Fruit fly (Drosophila melanogaster) whole organism, embryonic: ENCODE results near the gene DCTN1-p150.

Experiments
- Bgb ChIP-seq: fragments of 200-800 bp; sonication (Bioruptor generic); IDR thresholded peaks from 2 replicates; pipeline ENCODE4 v1.3.6; 2022; ENCODE audit warnings: missing biosample characterization, missing genetic modification characterization; ENCODE audit not compliant: partially characterized antibody
- CG10209 ChIP-seq: fragments of 200-800 bp; sonication (Bioruptor generic); optimal IDR thresholded peaks from 3 replicates; lab custom pipeline; 2017; ENCODE audit warnings: missing biosample characterization, mild to moderate bottlenecking, missing genetic modification characterization, missing genetic modification reagents
- CG11456 ChIP-seq: fragments of 200-800 bp; sonication (Bioruptor generic); IDR thresholded peaks from 3 replicates; pipeline ENCODE4 v1.3.6; 2022; ENCODE audit warnings: missing biosample characterization, missing genetic modification characterization
- CG11504 ChIP-seq: fragments of 200-800 bp; sonication (Bioruptor generic); optimal IDR thresholded peaks from 3 replicates; lab custom pipeline; 2019; ENCODE audit warnings: missing biosample characterization, mild to moderate bottlenecking, missing genetic modification characterization, moderate library complexity
- CG11560 ChIP-seq: fragments of 200-800 bp; sonication (Bioruptor generic); IDR thresholded peaks from 3 replicates; pipeline ENCODE4 v1.3.6; 2022; ENCODE audit warnings: missing biosample characterization, missing genetic modification characterization
- CG12659 ChIP-seq: fragments of 200-800 bp; sonication (Bioruptor generic); optimal IDR thresholded peaks from 3 replicates; lab custom pipeline; 2017; ENCODE audit warnings: mild to moderate bottlenecking, missing biosample characterization, missing genetic modification reagents, missing genetic modification characterization
- CG15514 ChIP-seq: fragments of 200-800 bp; sonication (Bioruptor generic); optimal IDR thresholded peaks from 3 replicates; lab custom pipeline; 2017; ENCODE audit warnings: missing biosample characterization, missing genetic modification characterization, mild to moderate bottlenecking, moderate library complexity, missing genetic modification reagents
- CG1602 ChIP-seq: fragments of 200-800 bp; sonication (Bioruptor generic); optimal IDR thresholded peaks from 3 replicates; lab custom pipeline; 2016; ENCODE audit warnings: missing biosample characterization, missing genetic modification characterization
- CG17359 ChIP-seq: fragments of 200-800 bp; sonication (Bioruptor generic); optimal IDR thresholded peaks from 3 replicates; lab custom pipeline; 2018; ENCODE audit warnings: missing biosample characterization, mild to moderate bottlenecking, missing genetic modification characterization, moderate library complexity
- CG17568 ChIP-seq: fragments of 200-800 bp; sonication (Bioruptor generic); optimal IDR thresholded peaks from 2 replicates; lab custom pipeline; 2018; ENCODE audit warnings: missing biosample characterization, mild to moderate bottlenecking, missing genetic modification characterization, moderate library complexity
- CG17802 ChIP-seq: fragments of 200-800 bp; sonication (Bioruptor generic); optimal IDR thresholded peaks from 2 replicates; lab custom pipeline; 2018; ENCODE audit warnings: missing biosample characterization, mild to moderate bottlenecking, missing genetic modification characterization, moderate library complexity
- CG2116 ChIP-seq: fragments of 200-800 bp; sonication (Bioruptor generic); optimal IDR thresholded peaks from 3 replicates; lab custom pipeline; 2018; ENCODE audit warnings: missing biosample characterization, mild to moderate bottlenecking, missing genetic modification characterization
- CG31441 ChIP-seq: fragments of 200-800 bp; sonication (Bioruptor generic); IDR thresholded peaks from 2 replicates; pipeline ENCODE4 v1.3.6; 2022; ENCODE audit warnings: missing biosample characterization, missing genetic modification characterization
- CG32772 ChIP-seq: fragments of 200-800 bp; sonication (Bioruptor generic); IDR thresholded peaks from 2 replicates; pipeline ENCODE4 v1.3.6; 2022; ENCODE audit warnings: missing biosample characterization, missing genetic modification characterization
- CG33213 ChIP-seq: fragments of 200-800 bp; sonication (Bioruptor generic); optimal IDR thresholded peaks from 3 replicates; lab custom pipeline; 2016; ENCODE audit warnings: missing biosample characterization, missing genetic modification characterization
- CG43689 ChIP-seq: fragments of 200-800 bp; sonication (Bioruptor generic); IDR thresholded peaks from 2 replicates; pipeline ENCODE4 v1.3.6; 2022; ENCODE audit warnings: missing biosample characterization, missing genetic modification characterization
- CG4617 ChIP-seq: fragments of 200-800 bp; sonication (Bioruptor generic); optimal IDR thresholded peaks from 3 replicates; lab custom pipeline; 2016; ENCODE audit warnings: missing biosample characterization, missing genetic modification characterization, borderline replicate concordance
- CG6254 ChIP-seq: fragments of 200-800 bp; sonication (Bioruptor generic); optimal IDR thresholded peaks from 3 replicates; lab custom pipeline; 2017; ENCODE audit warnings: mild to moderate bottlenecking, missing biosample characterization, missing genetic modification reagents, missing genetic modification characterization
- CG7745 ChIP-seq: fragments of 200-800 bp; sonication (Bioruptor generic); optimal IDR thresholded peaks from 2 replicates; lab custom pipeline; 2018; ENCODE audit warnings: missing biosample characterization, mild to moderate bottlenecking, missing genetic modification characterization, moderate library complexity
- CG8089 ChIP-seq: fragments of 200-800 bp; sonication (Bioruptor generic); optimal IDR thresholded peaks from 3 replicates; lab custom pipeline; 2016; ENCODE audit warnings: missing biosample characterization, missing genetic modification characterization
- CG9727 ChIP-seq: fragments of 200-800 bp; sonication (Bioruptor generic); optimal IDR thresholded peaks from 3 replicates; lab custom pipeline; 2017; ENCODE audit warnings: missing biosample characterization, mild to moderate bottlenecking, missing genetic modification characterization
- CG9797 ChIP-seq: fragments of 200-800 bp; sonication (Bioruptor generic); optimal IDR thresholded peaks from 3 replicates; lab custom pipeline; 2018; ENCODE audit warnings: missing biosample characterization, mild to moderate bottlenecking, missing genetic modification characterization
- CHES-1-like ChIP-seq: fragments of 200-800 bp; sonication (Bioruptor generic); optimal IDR thresholded peaks from 2 replicates; lab custom pipeline; 2016; ENCODE audit warnings: missing biosample characterization, missing genetic modification characterization
- CTCF ChIP-seq: fragments of 200-800 bp; sonication (Bioruptor generic); optimal IDR thresholded peaks from 2 replicates; lab custom pipeline; 2017; ENCODE audit warnings: missing biosample characterization, mild to moderate bottlenecking, missing genetic modification characterization, moderate library complexity
- Deaf1 ChIP-seq: fragments of 200-800 bp; optimal IDR thresholded peaks from 3 replicates; lab custom pipeline; 2019; ENCODE audit warnings: missing biosample characterization, mild to moderate bottlenecking, missing genetic modification characterization, moderate library complexity
- Fer2 ChIP-seq: fragments of 200-800 bp; sonication (Bioruptor generic); optimal IDR thresholded peaks from 2 replicates; lab custom pipeline; 2018; ENCODE audit warnings: missing biosample characterization, mild to moderate bottlenecking, missing genetic modification characterization, moderate library complexity
- HLH54F ChIP-seq: fragments of 200-800 bp; sonication (Bioruptor generic); optimal IDR thresholded peaks from 3 replicates; lab custom pipeline; 2016; ENCODE audit warnings: missing biosample characterization, missing genetic modification characterization
- Hey ChIP-seq: fragments of 200-800 bp; sonication (Bioruptor generic); optimal IDR thresholded peaks from 3 replicates; lab custom pipeline; 2018; ENCODE audit warnings: missing biosample characterization, mild to moderate bottlenecking, missing genetic modification characterization
- HmgZ ChIP-seq: fragments of 200-800 bp; sonication (Bioruptor generic); optimal IDR thresholded peaks from 2 replicates; lab custom pipeline; 2018; ENCODE audit warnings: missing biosample characterization, mild to moderate bottlenecking, missing genetic modification characterization
- Myb ChIP-seq: fragments of 200-800 bp; sonication (Bioruptor generic); optimal IDR thresholded peaks from 2 replicates; lab custom pipeline; 2016; ENCODE audit warnings: missing biosample characterization, missing genetic modification characterization
- Nf-YC ChIP-seq: fragments of 200-800 bp; optimal IDR thresholded peaks from 3 replicates; lab custom pipeline; 2019; ENCODE audit warnings: missing biosample characterization, mild to moderate bottlenecking, missing genetic modification characterization, moderate library complexity
- Sox100B ChIP-seq: fragments of 200-800 bp; sonication (Bioruptor generic); optimal IDR thresholded peaks from 3 replicates; lab custom pipeline; 2018; ENCODE audit warnings: missing biosample characterization, mild to moderate bottlenecking, missing genetic modification characterization
- Vsx1 ChIP-seq: fragments of 200-800 bp; sonication (Bioruptor generic); optimal IDR thresholded peaks from 2 replicates; lab custom pipeline; 2017; ENCODE audit warnings: missing biosample characterization, mild to moderate bottlenecking, missing genetic modification characterization, missing genetic modification reagents
- ash1 ChIP-seq: fragments of 200-800 bp; sonication (Bioruptor generic); optimal IDR thresholded peaks from 2 replicates; lab custom pipeline; 2018; ENCODE audit warnings: missing biosample characterization, mild to moderate bottlenecking, missing genetic modification characterization
- chif ChIP-seq, 2 experiments: fragments of 200-800 bp; sonication (Bioruptor generic); optimal IDR thresholded peaks; 3 replicates each; lab custom pipeline; 2016; ENCODE audit warnings: missing biosample characterization in 2 of 2, missing genetic modification characterization in 2 of 2
- crc ChIP-seq: fragments of 200-800 bp; sonication (Bioruptor generic); optimal IDR thresholded peaks from 2 replicates; lab custom pipeline; 2016; ENCODE audit warnings: missing biosample characterization, missing genetic modification characterization
- dmrt99B ChIP-seq: fragments of 200-800 bp; sonication (Bioruptor generic); optimal IDR thresholded peaks from 2 replicates; lab custom pipeline; 2018; ENCODE audit warnings: missing biosample characterization, mild to moderate bottlenecking, missing genetic modification characterization, moderate library complexity
- esg ChIP-seq: fragments of 200-800 bp; sonication (Bioruptor generic); conservative IDR thresholded peaks from 2 replicates; pipeline ENCODE4 v1.3.6; 2022; ENCODE audit warnings: missing biosample characterization, missing genetic modification characterization
- h ChIP-seq: fragments of >200 bp; optimal IDR thresholded peaks from 2 replicates; lab custom pipeline; 2017
- onecut ChIP-seq: fragments of 200-800 bp; sonication (Bioruptor generic); IDR thresholded peaks from 2 replicates; pipeline ENCODE4 v1.3.6; 2022; ENCODE audit warnings: missing biosample characterization, missing genetic modification characterization
- p53 ChIP-seq: fragments of 200-800 bp; sonication (Bioruptor generic); optimal IDR thresholded peaks from 2 replicates; lab custom pipeline; 2016; ENCODE audit warnings: missing biosample characterization, missing genetic modification characterization
- pan ChIP-seq, 4 experiments: fragments of >200 bp in 3 of 4; fragments of 200-800 bp in 1 of 4; sonication (Bioruptor generic) in 1 of 4; optimal IDR thresholded peaks in 3 of 4; IDR thresholded peaks in 1 of 4; 2 replicates each; pipeline versions ENCODE4 v1.3.6 to Lab custom; 2017 to 2022; ENCODE audit warnings: missing biosample characterization in 2 of 4, missing genetic modification characterization in 2 of 4, mixed read lengths in 1 of 4
- salm ChIP-seq: fragments of 200-800 bp; sonication (Bioruptor generic); optimal IDR thresholded peaks from 2 replicates; lab custom pipeline; 2018; ENCODE audit warnings: missing biosample characterization, mild to moderate bottlenecking, missing genetic modification characterization
- sisA ChIP-seq: fragments of 200-800 bp; sonication (Bioruptor generic); IDR thresholded peaks from 2 replicates; pipeline ENCODE4 v1.3.6; 2022; ENCODE audit warnings: missing biosample characterization, missing genetic modification characterization
- slou ChIP-seq: fragments of 200-800 bp; sonication (Bioruptor generic); optimal IDR thresholded peaks from 3 replicates; lab custom pipeline; 2016; ENCODE audit warnings: missing biosample characterization, missing genetic modification characterization
- sug ChIP-seq: fragments of 200-800 bp; optimal IDR thresholded peaks from 2 replicates; lab custom pipeline; 2019; ENCODE audit warnings: missing biosample characterization, mild to moderate bottlenecking, missing genetic modification characterization, moderate library complexity
- trem ChIP-seq: fragments of 200-800 bp; optimal IDR thresholded peaks from 3 replicates; lab custom pipeline; 2019; ENCODE audit warnings: missing biosample characterization, mild to moderate bottlenecking, missing genetic modification characterization, moderate library complexity
- ttk ChIP-seq: fragments of 200-800 bp; sonication (Bioruptor generic); IDR thresholded peaks from 2 replicates; pipeline ENCODE4 v2.1.2; 2022; ENCODE audit warnings: missing biosample characterization, missing genetic modification characterization
- twi ChIP-seq: fragments of 200-800 bp; optimal IDR thresholded peaks from 2 replicates; lab custom pipeline; 2019; ENCODE audit warnings: missing biosample characterization, mild to moderate bottlenecking, missing genetic modification characterization, moderate library complexity
- wdn ChIP-seq: fragments of 200-800 bp; sonication (Bioruptor generic); IDR thresholded peaks from 2 replicates; pipeline ENCODE4 v1.3.6; 2022; ENCODE audit warnings: missing biosample characterization, missing genetic modification characterization

DCTN1-p150 gene

dm6 chr3L:13911649-13912260 lies 17.4 kb upstream of the DCTN1-p150 start (continued):
- TF ChIP-seq CG43689 (no peak), CG2116 (peak; percentile 18), HmgZ (no peak), Hey (no peak), trem (tag; lab: Kevin White, UChicago) (peak; percentile 67), salm (tag; lab: Kevin White, UChicago) (peak; percentile 53), CG11504 (tag; lab: Kevin White, UChicago) (peak; percentile 83), crc (GFP tag; lab: Kevin White, UChicago) (no peak), onecut (no peak), Vsx1 (GFP tag; lab: Kevin White, UChicago) (peak; percentile 55), CG11456 (no peak), Myb (GFP tag; lab: Kevin White, UChicago) (no peak), CG7745 (tag; lab: Kevin White, UChicago) (no peak), CG9727 (GFP tag; lab: Kevin White, UChicago) (peak; percentile 52), Sox100B (GFP tag; lab: Kevin White, UChicago) (peak; percentile 71), sisA (GFP tag; lab: Robert Waterston, UW) (peak; percentile 51), wdn (no peak), p53 (GFP tag; lab: Kevin White, UChicago) (no peak), Nf-YC (peak; percentile 53), CHES-1-like (GFP tag; lab: Kevin White, UChicago) (no peak), CG15514 (GFP tag; lab: Kevin White, UChicago) (peak; percentile 50), HLH54F (GFP tag; lab: Kevin White, UChicago) (no peak), Deaf1 (tag; lab: Kevin White, UChicago) (peak; percentile 29), CG8089 (GFP tag; lab: Kevin White, UChicago) (no peak), CG12659 (GFP tag; lab: Kevin White, UChicago) (peak; percentile 69), CG11560 (no peak), sug (peak; percentile 36), Fer2 (tag; lab: Kevin White, UChicago) (no peak), CG17359 (tag; lab: Kevin White, UChicago) (peak; percentile 71), CG17568 (peak; percentile 2), CG31441 (GFP tag; lab: Robert Waterston, UW) (peak; percentile 87), CG10209 (GFP tag; lab: Kevin White, UChicago) (peak; percentile 77), dmrt99B (tag; lab: Kevin White, UChicago) (peak; percentile 87), ttk (GFP tag; lab: Robert Waterston, UW) (no peak), twi (tag; lab: Kevin White, UChicago) (peak; percentile 23), slou (GFP tag; lab: Kevin White, UChicago) (no peak), chif (GFP tag; optimal IDR thresholded peaks at IDR 0.05; lab: Kevin White, UChicago) (peak in 1 of 2 experiments; percentile 28), h (no peak), CTCF (GFP tag; lab: Kevin White, UChicago) (peak; percentile 22), esg (peak; percentile 79), CG32772 (peak; percentile 66), CG4617 (GFP tag; lab: Kevin White, UChicago) (no peak), CG1602 (GFP tag; lab: Kevin White, UChicago) (peak; percentile 50), CG9797 (no peak), CG17802 (tag; lab: Kevin White, UChicago) (no peak), Bgb (GFP tag; lab: Robert Waterston, UW) (no peak), CG6254 (GFP tag; lab: Kevin White, UChicago) (peak; percentile 31), pan (optimal IDR thresholded peaks at IDR 0.05; lab: Kevin White, UChicago) (no peak), pan (GFP tag; optimal IDR thresholded peaks at IDR 0.05 in 1 of 2, IDR thresholded peaks at IDR 0.05 in 1 of 2) (peak in 1 of 2 experiments; percentile 76), ash1 (GFP tag; lab: Kevin White, UChicago) (no peak), CG33213 (GFP tag; lab: Kevin White, UChicago) (no peak)
